Fruit fly (Drosophila melanogaster) whole organism, embryonic: ENCODE results near the gene CG4041.

Experiments
- Atf-2 ChIP-seq: fragments of 200-800 bp; sonication (Bioruptor generic); optimal IDR thresholded peaks from 2 replicates; lab custom pipeline; 2016; ENCODE audit warnings: missing biosample characterization, missing genetic modification characterization
- Bgb ChIP-seq: fragments of 200-800 bp; sonication (Bioruptor generic); IDR thresholded peaks from 2 replicates; pipeline ENCODE4 v1.3.6; 2022; ENCODE audit warnings: missing biosample characterization, missing genetic modification characterization; ENCODE audit not compliant: partially characterized antibody
- BtbVII ChIP-seq: fragments of 200-800 bp; sonication (Bioruptor generic); optimal IDR thresholded peaks from 3 replicates; lab custom pipeline; 2017; ENCODE audit warnings: missing biosample characterization, mild to moderate bottlenecking, missing genetic modification characterization
- CG1024 ChIP-seq: fragments of 200-800 bp; sonication (Bioruptor generic); IDR thresholded peaks from 2 replicates; pipeline ENCODE4 v1.3.6; 2022; ENCODE audit warnings: missing biosample characterization, missing genetic modification characterization
- CG11093 ChIP-seq: fragments of 200-800 bp; sonication (Bioruptor generic); IDR thresholded peaks from 3 replicates; pipeline ENCODE4 v1.3.6; 2022; ENCODE audit warnings: missing biosample characterization, missing genetic modification characterization
- CG11695 ChIP-seq: fragments of 200-800 bp; sonication (Bioruptor generic); IDR thresholded peaks from 3 replicates; pipeline ENCODE4 v1.3.6; 2022; ENCODE audit warnings: missing biosample characterization, missing genetic modification characterization
- CG12942 ChIP-seq: fragments of 200-800 bp; sonication (Bioruptor generic); optimal IDR thresholded peaks from 3 replicates; lab custom pipeline; 2016; ENCODE audit warnings: missing biosample characterization, missing genetic modification characterization
- CG15011 ChIP-seq: fragments of 200-800 bp; sonication (Bioruptor generic); optimal IDR thresholded peaks from 3 replicates; lab custom pipeline; 2018; ENCODE audit warnings: missing biosample characterization, mild to moderate bottlenecking, missing genetic modification characterization
- CG15073 ChIP-seq: fragments of 200-800 bp; sonication (Bioruptor generic); optimal IDR thresholded peaks from 2 replicates; lab custom pipeline; 2016; ENCODE audit warnings: missing biosample characterization, missing genetic modification characterization
- CG15269 ChIP-seq: fragments of 200-800 bp; sonication (Bioruptor generic); optimal IDR thresholded peaks from 2 replicates; lab custom pipeline; 2018; ENCODE audit warnings: missing biosample characterization, mild to moderate bottlenecking, missing genetic modification characterization, moderate library complexity
- CG15601 ChIP-seq: fragments of 200-800 bp; sonication (Bioruptor generic); optimal IDR thresholded peaks from 3 replicates; lab custom pipeline; 2019; ENCODE audit warnings: missing biosample characterization, mild to moderate bottlenecking, missing genetic modification characterization, moderate library complexity
- CG1602 ChIP-seq: fragments of 200-800 bp; sonication (Bioruptor generic); optimal IDR thresholded peaks from 3 replicates; lab custom pipeline; 2016; ENCODE audit warnings: missing biosample characterization, missing genetic modification characterization
- CG17328 ChIP-seq: fragments of 200-800 bp; sonication (Bioruptor generic); IDR thresholded peaks from 2 replicates; pipeline ENCODE4 v1.3.6; 2022; ENCODE audit warnings: missing biosample characterization, missing genetic modification characterization
- CG17568 ChIP-seq: fragments of 200-800 bp; sonication (Bioruptor generic); optimal IDR thresholded peaks from 2 replicates; lab custom pipeline; 2018; ENCODE audit warnings: missing biosample characterization, mild to moderate bottlenecking, missing genetic modification characterization, moderate library complexity
- CG2875 ChIP-seq: fragments of 200-800 bp; sonication (Bioruptor generic); optimal IDR thresholded peaks from 2 replicates; lab custom pipeline; 2017; ENCODE audit warnings: missing biosample characterization, mild to moderate bottlenecking, missing genetic modification characterization, missing genetic modification reagents
- CG31224 ChIP-seq: fragments of 200-800 bp; sonication (Bioruptor generic); IDR thresholded peaks from 2 replicates; pipeline ENCODE4 v1.3.6; 2022; ENCODE audit warnings: missing biosample characterization, missing genetic modification characterization
- CG31441 ChIP-seq: fragments of 200-800 bp; sonication (Bioruptor generic); IDR thresholded peaks from 2 replicates; pipeline ENCODE4 v1.3.6; 2022; ENCODE audit warnings: missing biosample characterization, missing genetic modification characterization
- CG33557 ChIP-seq: fragments of 200-800 bp; sonication (Bioruptor generic); optimal IDR thresholded peaks from 2 replicates; lab custom pipeline; 2019; ENCODE audit warnings: missing biosample characterization, mild to moderate bottlenecking, missing genetic modification characterization, moderate library complexity
- CG34376 ChIP-seq: fragments of 200-800 bp; sonication (Bioruptor generic); optimal IDR thresholded peaks from 2 replicates; lab custom pipeline; 2018; ENCODE audit warnings: missing biosample characterization, mild to moderate bottlenecking, missing genetic modification characterization
- CG3726 ChIP-seq: fragments of 200-800 bp; sonication (Bioruptor generic); IDR thresholded peaks from 3 replicates; pipeline ENCODE4, ENCODE4 v1.3.6; 2022; ENCODE audit warnings: missing biosample characterization, missing genetic modification characterization
- CG42726 ChIP-seq: fragments of 200-800 bp; sonication (Bioruptor generic); IDR thresholded peaks from 2 replicates; pipeline ENCODE4 v1.3.6; 2022; ENCODE audit warnings: missing biosample characterization, missing genetic modification characterization; ENCODE audit not compliant: partially characterized antibody
- CG4730 ChIP-seq: fragments of 200-800 bp; sonication (Bioruptor generic); IDR thresholded peaks from 2 replicates; pipeline ENCODE4 v1.3.6; 2022; ENCODE audit warnings: missing biosample characterization, missing genetic modification characterization
- CG6854 ChIP-seq: fragments of 200-800 bp; sonication (Bioruptor generic); optimal IDR thresholded peaks from 3 replicates; lab custom pipeline; 2017; ENCODE audit warnings: missing biosample characterization, mild to moderate bottlenecking, missing genetic modification characterization
- CG8944 ChIP-seq: fragments of 200-800 bp; sonication (Bioruptor generic); optimal IDR thresholded peaks from 3 replicates; lab custom pipeline; 2016; ENCODE audit warnings: missing biosample characterization, missing genetic modification characterization
- CG9215 ChIP-seq: fragments of 200-800 bp; sonication (Bioruptor generic); IDR thresholded peaks from 2 replicates; pipeline ENCODE4 v1.3.6; 2022; ENCODE audit warnings: missing biosample characterization, missing genetic modification characterization
- CG9876 ChIP-seq: fragments of 200-800 bp; sonication (Bioruptor generic); optimal IDR thresholded peaks from 2 replicates; lab custom pipeline; 2016; ENCODE audit warnings: missing biosample characterization, missing genetic modification characterization
- Kr ChIP-seq: fragments of 200-800 bp; sonication (Bioruptor generic); optimal IDR thresholded peaks from 2 replicates; lab custom pipeline; 2017; ENCODE audit warnings: missing biosample characterization, mild to moderate bottlenecking, missing genetic modification characterization
- Neu2 ChIP-seq: fragments of 200-800 bp; sonication (Bioruptor generic); optimal IDR thresholded peaks from 3 replicates; lab custom pipeline; 2016; ENCODE audit warnings: missing biosample characterization, missing genetic modification characterization, borderline replicate concordance
- Opbp ChIP-seq: fragments of 200-800 bp; sonication (Bioruptor generic); IDR thresholded peaks from 3 replicates; pipeline ENCODE4 v1.3.6; 2022; ENCODE audit warnings: missing biosample characterization, missing genetic modification characterization; ENCODE audit not compliant: partially characterized antibody
- Sin3A ChIP-seq: fragments of >200 bp; optimal IDR thresholded peaks from 2 replicates; lab custom pipeline; 2018
- abd-A ChIP-seq: fragments of 200-800 bp; sonication (Bioruptor generic); optimal IDR thresholded peaks from 3 replicates; lab custom pipeline; 2019; ENCODE audit warnings: missing biosample characterization, mild to moderate bottlenecking, missing genetic modification characterization, moderate library complexity
- bowl ChIP-seq: fragments of 200-800 bp; sonication (Bioruptor generic); IDR thresholded peaks from 2 replicates; pipeline ENCODE4 v1.3.6; 2022; ENCODE audit warnings: missing biosample characterization, missing genetic modification characterization
- bsh ChIP-seq, 2 experiments: fragments of 200-800 bp; sonication (Bioruptor generic); optimal IDR thresholded peaks; 2 replicates each; lab custom pipeline; 2017 to 2018; ENCODE audit warnings: mild to moderate bottlenecking in 2 of 2, missing biosample characterization in 2 of 2, missing genetic modification characterization in 2 of 2, moderate library complexity in 1 of 2
- esg ChIP-seq: fragments of 200-800 bp; sonication (Bioruptor generic); conservative IDR thresholded peaks from 2 replicates; pipeline ENCODE4 v1.3.6; 2022; ENCODE audit warnings: missing biosample characterization, missing genetic modification characterization
- gsb-n ChIP-seq: fragments of 200-800 bp; sonication (Bioruptor generic); optimal IDR thresholded peaks from 3 replicates; lab custom pipeline; 2018; ENCODE audit warnings: missing biosample characterization, mild to moderate bottlenecking, missing genetic modification characterization
- hbn ChIP-seq: fragments of 200-800 bp; sonication (Bioruptor generic); IDR thresholded peaks from 2 replicates; pipeline ENCODE4 v1.3.6; 2022; ENCODE audit warnings: missing biosample characterization, missing genetic modification characterization; ENCODE audit not compliant: partially characterized antibody
- ind ChIP-seq: fragments of 200-800 bp; sonication (Bioruptor generic); optimal IDR thresholded peaks from 3 replicates; lab custom pipeline; 2016; ENCODE audit warnings: missing biosample characterization, missing genetic modification characterization
- inv ChIP-seq: fragments of 200-800 bp; sonication (Bioruptor generic); IDR thresholded peaks from 2 replicates; pipeline ENCODE4 v1.3.6; 2022; ENCODE audit warnings: missing biosample characterization, missing genetic modification characterization; ENCODE audit not compliant: partially characterized antibody
- jing ChIP-seq: fragments of 200-800 bp; sonication (Bioruptor generic); optimal IDR thresholded peaks from 2 replicates; lab custom pipeline; 2018; ENCODE audit warnings: missing biosample characterization, mild to moderate bottlenecking, missing genetic modification characterization
- klu ChIP-seq: fragments of 200-800 bp; sonication (Bioruptor generic); IDR thresholded peaks from 2 replicates; pipeline ENCODE4 v1.3.6; 2022; ENCODE audit warnings: missing biosample characterization, missing genetic modification characterization
- lbe ChIP-seq: fragments of 200-800 bp; sonication (Bioruptor generic); optimal IDR thresholded peaks from 2 replicates; lab custom pipeline; 2016; ENCODE audit warnings: missing biosample characterization, mild to moderate bottlenecking, missing genetic modification characterization
- nerfin-2 ChIP-seq: fragments of 200-800 bp; sonication (Bioruptor generic); IDR thresholded peaks from 2 replicates; pipeline ENCODE4 v1.3.6; 2022; ENCODE audit warnings: missing biosample characterization, missing genetic modification characterization; ENCODE audit not compliant: partially characterized antibody
- pita ChIP-seq: fragments of 200-800 bp; sonication (Bioruptor generic); optimal IDR thresholded peaks from 2 replicates; lab custom pipeline; 2017; ENCODE audit warnings: missing biosample characterization, mild to moderate bottlenecking, missing genetic modification characterization
- pros ChIP-seq: fragments of 200-800 bp; sonication (Bioruptor generic); optimal IDR thresholded peaks from 3 replicates; lab custom pipeline; 2019; ENCODE audit warnings: missing biosample characterization, mild to moderate bottlenecking, missing genetic modification characterization, moderate library complexity
- pum ChIP-seq: fragments of 200-800 bp; sonication (Bioruptor generic); optimal IDR thresholded peaks from 2 replicates; lab custom pipeline; 2016; ENCODE audit warnings: missing biosample characterization, missing genetic modification characterization
- slou ChIP-seq: fragments of 200-800 bp; sonication (Bioruptor generic); optimal IDR thresholded peaks from 3 replicates; lab custom pipeline; 2016; ENCODE audit warnings: missing biosample characterization, missing genetic modification characterization
- slp2 ChIP-seq: fragments of 200-800 bp; sonication (Bioruptor generic); optimal IDR thresholded peaks from 2 replicates; lab custom pipeline; 2016; ENCODE audit warnings: missing biosample characterization, missing genetic modification characterization
- sob ChIP-seq: fragments of 200-800 bp; sonication (Bioruptor generic); IDR thresholded peaks from 2 replicates; pipeline ENCODE4 v1.3.6; 2022; ENCODE audit warnings: missing biosample characterization, missing genetic modification characterization
- tna ChIP-seq: fragments of 200-800 bp; sonication (Bioruptor generic); IDR thresholded peaks from 2 replicates; pipeline ENCODE4 v1.3.6; 2022; ENCODE audit warnings: missing biosample characterization, missing genetic modification characterization; ENCODE audit not compliant: partially characterized antibody

The CG4041 gene

DNA sequence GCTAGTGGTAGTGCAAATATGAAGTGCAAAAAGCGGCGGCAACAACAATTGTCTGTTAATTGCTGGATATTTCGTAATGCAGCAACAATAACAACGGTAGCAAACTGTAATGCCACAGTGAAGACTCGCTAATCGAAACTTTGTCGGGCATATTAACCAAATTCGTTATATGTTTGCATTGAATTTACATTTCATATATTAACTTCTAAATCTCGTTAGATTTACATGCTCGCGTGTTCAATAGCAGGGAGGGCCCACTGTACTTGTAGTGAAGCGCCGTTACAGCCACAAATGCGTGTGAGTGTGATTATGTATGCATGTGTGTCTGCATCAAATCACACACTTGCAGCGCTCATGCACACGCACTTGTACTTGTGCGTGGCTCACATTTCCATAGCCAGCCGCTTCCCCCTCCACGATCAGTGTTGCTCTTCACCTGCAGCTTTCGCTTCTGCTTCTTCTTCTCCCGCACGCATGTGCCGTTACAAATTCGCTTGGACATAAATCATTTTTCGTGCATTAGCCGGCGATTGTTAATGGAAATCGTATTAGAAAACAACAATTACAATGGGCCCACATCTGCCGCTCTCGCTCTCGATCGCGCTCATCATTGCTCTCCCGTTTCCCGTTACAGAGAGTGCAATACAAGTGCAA, 21.7 kb upstream of the CG4041 start (continued):
- TF ChIP-seq pita (GFP tag; lab: Kevin White, UChicago) (no peak), CG42726 (GFP tag; lab: Robert Waterston, UW) (no peak), sob (GFP tag; lab: Robert Waterston, UW) (peak; percentile 91), Kr (GFP tag; lab: Kevin White, UChicago) (peak; percentile 82), abd-A (tag; lab: Kevin White, UChicago) (no peak), bowl (GFP tag; lab: Robert Waterston, UW) (peak; percentile 94), inv (GFP tag; lab: Robert Waterston, UW) (no peak), pros (GFP tag; lab: Kevin White, UChicago) (no peak), jing (peak; percentile 96), ind (peak; percentile 95), Neu2 (GFP tag; lab: Kevin White, UChicago) (peak; percentile 85), CG31224 (GFP tag; lab: Robert Waterston, UW) (peak; percentile 82), CG9876 (GFP tag; lab: Kevin White, UChicago) (peak; percentile 85), BtbVII (peak; percentile 82), CG1024 (GFP tag; lab: Robert Waterston, UW) (peak; percentile 94), CG33557 (GFP tag; lab: Kevin White, UChicago) (peak; percentile 96), CG17328 (GFP tag; lab: Robert Waterston, UW) (peak; percentile 98), CG6854 (GFP tag; lab: Kevin White, UChicago) (peak; percentile 68), CG15269 (tag; lab: Kevin White, UChicago) (peak; percentile 95), Bgb (0 out of 2 replicates have a peak, but pooled peaks have one; percentile 8), CG3726 (peak; percentile 93), gsb-n (tag; lab: Kevin White, UChicago) (peak; percentile 91), bsh (GFP tag; optimal IDR thresholded peaks at IDR 0.05; lab: Kevin White, UChicago) (peak; percentile 83 to 97), slou (peak; percentile 62), CG8944 (peak; percentile 95), nerfin-2 (no peak), CG2875 (GFP tag; lab: Kevin White, UChicago) (peak; percentile 95), klu (peak; percentile 75), CG15011 (peak; percentile 85), lbe (GFP tag; lab: Kevin White, UChicago) (peak; percentile 82), pum (peak; percentile 95), CG15073 (GFP tag; lab: Kevin White, UChicago) (peak; percentile 74), tna (GFP tag; lab: Robert Waterston, UW) (no peak), CG11695 (peak; percentile 92), hbn (GFP tag; lab: Robert Waterston, UW) (no peak), CG34376 (GFP tag; lab: Kevin White, UChicago) (peak; percentile 1), Sin3A (lab: Kevin White, UChicago) (no peak), esg (GFP tag; lab: Robert Waterston, UW) (peak; percentile 95), CG15601 (peak; percentile 91), CG17568 (GFP tag; lab: Kevin White, UChicago) (peak; percentile 88), CG1602 (GFP tag; lab: Kevin White, UChicago) (peak; percentile 95), Opbp (peak; percentile 28; the same call in 1 of the 3 replicates), CG4730 (GFP tag; lab: Robert Waterston, UW) (peak; percentile 91), CG12942 (GFP tag; lab: Kevin White, UChicago) (peak; percentile 86), CG31441 (GFP tag; lab: Robert Waterston, UW) (peak; percentile 95), Atf-2 (GFP tag; lab: Kevin White, UChicago) (peak; percentile 94), CG9215 (GFP tag; lab: Robert Waterston, UW) (peak; percentile 78), slp2 (peak; percentile 91), CG11093 (peak; percentile 96)
